Worm (Caenorhabditis elegans) whole organism, late embryonic: ENCODE data around the gene cyn-10.

Experiments
- T23F11.4 ChIP-seq: fragments of 200-800 bp; sonication (Bioruptor generic); optimal IDR thresholded peaks from 2 replicates; lab custom pipeline; 2018; ENCODE audit warnings: mild to moderate bottlenecking, missing genetic modification characterization, missing compliant biosample characterization
- ama-1 ChIP-seq: fragments of 150-350 bp; optimal IDR thresholded peaks from 2 replicates; lab custom pipeline; 2014
- eyg-1 ChIP-seq: sonication (generic microtip); optimal IDR thresholded peaks from 2 replicates; lab custom pipeline; 2016; ENCODE audit warnings: missing genotype, missing genetic modification characterization, missing compliant biosample characterization
- fkh-10 ChIP-seq: fragments of 150-350 bp; optimal IDR thresholded peaks from 2 replicates; lab custom pipeline; 2014; ENCODE audit warnings: missing biosample characterization, missing genetic modification reagents, missing genetic modification characterization
- hlh-8 ChIP-seq: sonication (generic microtip); optimal IDR thresholded peaks from 2 replicates; lab custom pipeline; 2016; ENCODE audit warnings: missing genotype, missing genetic modification characterization, missing compliant biosample characterization
- lin-11 ChIP-seq: fragments of 200-800 bp; sonication (Bioruptor generic); optimal IDR thresholded peaks from 2 replicates; lab custom pipeline; 2018; ENCODE audit warnings: mild to moderate bottlenecking, missing genetic modification characterization, missing compliant biosample characterization
- sox-2 ChIP-seq: fragments of 200-800 bp; sonication (Bioruptor generic); IDR thresholded peaks from 2 replicates; pipeline ENCODE4 v1.3.6; 2022; ENCODE audit warnings: missing genetic modification reagents, missing genetic modification characterization, missing compliant biosample characterization
- unc-86 ChIP-seq: sonication (generic microtip); optimal IDR thresholded peaks from 2 replicates; lab custom pipeline; 2016; ENCODE audit warnings: missing genetic modification characterization, missing compliant biosample characterization

- TF ChIP-seq T23F11.4 (no peak), ama-1 (lab: Kevin White, UChicago) (no peak), eyg-1 (tag; lab: Kevin White, UChicago) (no peak), lin-11 (tag; lab: Kevin White, UChicago) (no peak), fkh-10 (GFP tag; lab: Kevin White, UChicago) (no peak), unc-86 (tag; lab: Kevin White, UChicago) (no peak), sox-2 (no peak), hlh-8 (tag; lab: Kevin White, UChicago) (no peak)
These were observed 15.3 kb upstream of the cyn-10 start, which contains the start of gene flcn-1 for ce11 chrII:6928416-6928815.
